Fruit fly (Drosophila melanogaster) whole organism: ENCODE data around the gene Gld.

Experiments
- CG8478 ChIP-seq: fragments of >200 bp; optimal IDR thresholded peaks from 2 replicates; lab custom pipeline; 2018; ENCODE audit warnings: inconsistent platforms
- Dll ChIP-seq: fragments of >200 bp; optimal IDR thresholded peaks from 2 replicates; lab custom pipeline; 2017
- EcR ChIP-seq, 2 experiments: fragments of >200 bp; optimal IDR thresholded peaks; 2 replicates each; lab custom pipeline; 2017; ENCODE audit warnings: missing biosample characterization in 2 of 2, missing genetic modification characterization in 2 of 2, missing genetic modification reagents in 2 of 2
- pan ChIP-seq: fragments of >200 bp; optimal IDR thresholded peaks from 2 replicates; lab custom pipeline; 2017
- psq ChIP-seq: fragments of >200 bp; optimal IDR thresholded peaks from 2 replicates; lab custom pipeline; 2017
- usp ChIP-seq: fragments of >200 bp; optimal IDR thresholded peaks from 2 replicates; lab custom pipeline; 2017; ENCODE audit warnings: missing biosample characterization, missing genetic modification characterization, mixed read lengths

The Gld gene

DNA sequence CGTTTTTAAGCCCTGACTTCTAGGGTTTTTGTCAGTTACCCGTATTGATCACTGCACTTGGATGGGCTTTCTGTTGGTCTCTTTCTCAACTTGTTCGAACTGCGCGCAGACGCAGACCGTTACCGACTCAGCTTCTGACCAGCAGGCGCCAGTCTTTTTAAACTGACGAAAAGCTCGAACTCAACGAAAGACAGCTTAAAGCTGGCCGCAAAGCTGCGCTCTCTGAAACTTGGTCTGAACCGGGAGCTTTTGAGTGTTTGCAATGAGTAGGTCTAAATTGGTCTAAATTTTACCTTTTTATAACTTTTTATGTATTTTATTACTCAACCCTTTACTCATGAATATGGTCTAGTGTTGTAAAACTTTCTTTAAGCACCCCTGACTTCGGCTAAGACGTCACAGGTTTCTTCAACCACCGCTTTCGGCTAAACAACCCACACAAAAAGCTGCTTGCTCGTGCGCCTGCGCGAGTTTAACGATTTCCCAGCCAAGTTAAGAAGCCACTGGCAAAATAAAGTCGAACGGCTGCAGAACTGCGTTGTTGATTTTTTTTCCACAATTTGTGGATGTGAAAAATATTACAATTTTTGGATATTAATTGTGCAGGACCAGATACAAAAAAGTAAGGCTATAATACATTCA is at the start of gene Gld, which contains the start of gene Syt4:
Gene Gld, minus strand, starts transcription at position 137 of the 642 bp plus-strand sequence.
Gene Syt4, plus strand, starts transcription at position 499 of the 642 bp plus-strand sequence.
- no peak for TF ChIP-seq Dll (lab: Kevin White, UChicago)

DNA sequence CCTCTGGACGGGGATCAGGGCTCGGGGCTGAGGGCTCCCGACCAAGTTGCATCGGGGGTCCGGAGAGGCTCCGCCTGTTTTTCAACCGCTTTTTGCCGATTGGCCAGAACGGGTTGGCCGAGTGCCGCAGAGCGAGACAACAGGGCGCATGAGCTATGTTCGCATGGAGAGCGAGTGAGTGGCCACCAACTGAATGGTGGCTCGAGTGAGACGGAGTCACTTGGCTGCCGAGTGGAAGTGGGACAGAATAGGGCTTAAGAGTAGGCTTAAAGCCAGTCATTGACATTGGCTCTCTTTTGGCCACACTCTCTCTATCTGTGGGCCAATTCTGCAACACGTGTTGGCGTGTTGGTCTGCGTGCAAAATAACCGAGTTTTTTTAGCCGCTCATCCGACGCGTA is 47.5 kb upstream of the Gld start:
- TF ChIP-seq usp (GFP tag; lab: Kevin White, UChicago), result no peak
- no peak for TF ChIP-seq pan (lab: Kevin White, UChicago)
- no peak for TF ChIP-seq psq (lab: Kevin White, UChicago)
- TF ChIP-seq CG8478 (lab: Kevin White, UChicago), result peak; percentile 81
- peak in 1 of 2 experiments; percentile 59 for TF ChIP-seq EcR (GFP tag; optimal IDR thresholded peaks at IDR 0.05; lab: Kevin White, UChicago)
- no peak for TF ChIP-seq Dll (lab: Kevin White, UChicago)

DNA sequence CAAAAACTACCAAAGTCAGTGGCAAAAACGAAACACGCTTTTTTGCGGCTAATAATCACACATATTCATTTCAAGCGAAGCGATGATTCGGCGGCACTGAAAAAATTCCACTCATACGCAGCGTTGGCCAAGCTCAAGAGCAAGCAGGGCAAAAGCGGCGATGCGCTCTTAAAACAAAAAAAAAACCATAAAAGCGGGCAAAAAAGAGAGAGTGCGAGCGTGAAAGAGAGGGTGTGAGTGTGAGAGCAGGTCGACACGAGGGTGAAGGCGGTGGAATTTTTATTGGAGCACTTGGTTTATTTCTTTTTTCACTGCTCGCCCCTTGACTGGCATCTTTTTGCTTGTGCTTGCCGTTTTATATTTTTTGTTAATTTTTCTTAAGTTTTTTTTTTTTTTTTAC is 45.1 kb upstream of the Gld start:
- TF ChIP-seq usp (GFP tag; lab: Kevin White, UChicago) (no peak), psq (lab: Kevin White, UChicago) (no peak), pan (lab: Kevin White, UChicago) (no peak), Dll (lab: Kevin White, UChicago) (no peak), CG8478 (lab: Kevin White, UChicago) (no peak), EcR (GFP tag; optimal IDR thresholded peaks at IDR 0.05; lab: Kevin White, UChicago) (no peak)

DNA sequence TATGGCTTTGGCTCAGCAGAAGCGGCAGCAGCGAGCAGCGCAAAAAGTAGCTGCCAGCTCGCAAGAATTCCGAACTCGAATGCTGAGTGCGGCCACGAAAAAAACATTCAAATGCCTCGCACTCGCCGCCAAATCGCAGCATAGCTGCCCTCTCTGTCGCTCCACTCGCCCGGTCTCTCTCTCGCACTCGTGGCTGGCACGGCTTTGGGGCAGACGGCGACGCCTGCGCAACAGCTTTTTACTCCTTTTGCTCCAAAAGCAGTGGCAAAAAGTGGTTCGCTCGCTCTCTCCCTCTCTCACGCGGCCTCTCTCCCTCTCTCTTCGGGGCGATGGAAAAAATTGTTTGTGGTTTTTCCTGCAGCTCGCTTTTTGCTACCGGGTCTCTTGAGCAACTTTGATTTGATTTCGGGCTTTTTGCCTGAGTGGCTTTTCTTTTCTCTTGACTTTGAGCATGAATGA is 44.1 kb upstream of the Gld start, which contains the start of gene rn:
Gene rn, minus strand, starts transcription at position 51 of the 459 bp plus-strand sequence.
- no peak for TF ChIP-seq pan (lab: Kevin White, UChicago)
- no peak for TF ChIP-seq EcR (GFP tag; optimal IDR thresholded peaks at IDR 0.05; lab: Kevin White, UChicago)

DNA sequence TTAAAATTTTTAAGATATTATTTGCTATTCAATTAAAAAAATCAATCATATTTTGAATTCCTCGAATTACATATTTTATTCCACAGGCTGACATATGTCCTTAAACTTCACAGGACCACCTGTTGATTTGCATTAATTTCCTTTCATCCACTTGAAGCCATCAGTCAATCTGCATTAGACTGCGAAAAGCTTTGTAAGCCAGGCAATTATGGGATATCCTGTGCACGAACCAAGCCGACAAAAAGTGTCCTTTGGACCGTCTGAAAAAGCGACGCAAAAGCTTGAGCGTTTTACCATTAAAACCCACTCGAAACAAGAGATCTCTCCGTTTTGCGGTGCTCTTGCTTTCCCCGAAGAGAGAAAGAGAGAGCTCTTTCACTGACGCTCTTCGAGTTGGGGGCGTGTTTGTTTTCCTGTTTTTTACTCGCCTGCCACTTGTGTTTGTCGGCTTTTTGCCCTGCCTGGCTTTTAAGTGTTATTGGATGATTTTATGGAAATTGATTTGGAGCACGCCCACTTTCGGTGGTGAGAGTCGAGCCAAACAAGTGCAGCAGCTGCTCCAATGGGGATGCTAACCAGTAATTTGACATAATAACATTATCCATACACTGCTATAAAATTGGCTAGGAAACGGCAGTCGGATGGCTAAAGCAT is 41.2 kb upstream of the Gld start:
- TF ChIP-seq EcR (GFP tag; optimal IDR thresholded peaks at IDR 0.05; lab: Kevin White, UChicago), result no peak
- no peak for TF ChIP-seq Dll (lab: Kevin White, UChicago)

DNA sequence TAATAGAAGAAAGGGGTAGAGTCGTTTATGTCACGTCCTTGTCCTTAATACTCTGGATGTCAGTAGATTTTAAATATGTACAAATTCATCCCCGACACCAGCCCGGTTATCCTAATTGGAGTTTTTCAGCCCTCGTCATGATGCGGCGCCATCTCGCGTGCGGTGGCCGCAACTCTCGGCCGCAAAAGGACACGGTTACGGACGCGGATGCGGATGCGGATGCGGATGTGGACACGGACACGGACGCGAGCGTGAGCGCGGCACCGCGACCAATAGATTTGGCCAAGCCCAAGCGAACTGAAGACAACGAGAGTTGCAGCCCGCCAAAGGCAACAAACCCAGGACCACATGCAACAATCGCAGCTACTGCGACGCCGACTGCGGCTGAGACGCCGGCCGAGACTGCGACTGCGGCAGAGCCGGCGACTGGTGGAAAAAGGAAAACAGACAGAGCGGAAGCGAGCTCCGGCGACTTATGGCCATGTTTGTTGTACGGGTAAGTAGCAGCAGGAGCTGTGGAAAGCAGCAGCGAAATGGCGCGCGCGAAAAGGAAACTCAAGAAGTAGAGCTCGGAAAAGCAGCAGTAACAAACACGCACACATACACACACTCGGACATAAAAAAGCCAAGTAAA is 39.1 kb upstream of the Gld start, which contains the start of gene CG42544:
Gene CG42544, plus strand, starts transcription at position 138 of the 634 bp plus-strand sequence.
- TF ChIP-seq psq (lab: Kevin White, UChicago) (no peak), EcR (GFP tag; optimal IDR thresholded peaks at IDR 0.05; lab: Kevin White, UChicago) (no peak), CG8478 (lab: Kevin White, UChicago) (no peak), Dll (lab: Kevin White, UChicago) (no peak), usp (GFP tag; lab: Kevin White, UChicago) (no peak)

DNA sequence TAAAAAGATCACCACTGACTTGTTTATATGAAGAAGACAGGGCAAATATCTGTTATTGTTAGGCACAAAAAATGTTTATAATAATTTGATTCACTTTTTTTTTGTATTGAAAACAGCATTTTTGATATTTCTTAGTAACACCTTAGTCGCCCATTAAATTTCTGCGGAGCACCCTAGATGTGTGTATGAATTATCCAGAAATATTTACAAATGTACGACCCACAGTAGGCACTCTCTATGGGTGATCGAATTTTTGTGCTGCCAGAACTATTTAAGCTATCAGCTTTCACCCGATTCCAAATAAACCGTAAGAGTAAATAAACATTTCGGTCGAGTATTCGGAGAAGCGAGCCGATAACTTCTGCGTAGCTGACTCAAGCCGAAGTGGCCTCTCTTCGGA is 20.2 kb upstream of the Gld start, which contains the start of gene RacGAP84C:
Gene RacGAP84C, plus strand, starts transcription at position 301 of the 400 bp plus-strand sequence.
- no peak for TF ChIP-seq EcR (GFP tag; optimal IDR thresholded peaks at IDR 0.05; lab: Kevin White, UChicago)
- no peak for TF ChIP-seq usp (GFP tag; lab: Kevin White, UChicago)

DNA sequence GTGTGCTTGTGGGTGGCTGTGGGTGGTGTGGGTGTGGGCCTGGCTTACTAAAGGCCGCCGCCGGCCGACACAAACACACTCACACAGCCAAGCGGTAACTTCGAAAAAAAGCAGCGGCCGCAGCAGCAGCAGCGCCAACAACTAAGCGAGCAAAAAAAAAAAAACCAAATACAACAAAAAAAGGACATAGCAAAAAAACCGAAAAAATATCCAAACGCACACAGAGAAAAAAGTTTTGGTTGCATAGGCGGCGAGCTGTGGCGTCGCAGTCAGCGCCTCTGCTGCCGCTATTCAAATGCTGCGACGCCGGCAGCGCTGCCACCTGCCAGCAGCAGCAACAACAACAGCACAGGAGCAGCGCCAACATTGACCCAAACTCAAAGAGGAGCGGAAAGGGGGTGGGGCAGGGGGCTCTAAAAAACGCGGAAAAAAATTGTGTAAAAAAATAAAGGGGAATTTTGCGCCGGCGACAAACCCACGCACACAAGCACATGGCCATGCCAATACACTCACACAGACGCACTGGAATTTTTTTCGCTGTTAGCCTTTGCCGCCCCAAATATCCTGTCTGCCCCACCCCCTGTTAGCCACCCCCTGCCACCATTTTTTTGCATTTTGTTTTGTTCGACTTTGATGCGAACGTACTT is 16.9 kb upstream of the Gld start:
- TF ChIP-seq Dll (lab: Kevin White, UChicago) (no peak), usp (GFP tag; lab: Kevin White, UChicago) (no peak), pan (lab: Kevin White, UChicago) (no peak), CG8478 (lab: Kevin White, UChicago) (no peak), psq (lab: Kevin White, UChicago) (no peak), EcR (GFP tag; optimal IDR thresholded peaks at IDR 0.05; lab: Kevin White, UChicago) (no peak)

DNA sequence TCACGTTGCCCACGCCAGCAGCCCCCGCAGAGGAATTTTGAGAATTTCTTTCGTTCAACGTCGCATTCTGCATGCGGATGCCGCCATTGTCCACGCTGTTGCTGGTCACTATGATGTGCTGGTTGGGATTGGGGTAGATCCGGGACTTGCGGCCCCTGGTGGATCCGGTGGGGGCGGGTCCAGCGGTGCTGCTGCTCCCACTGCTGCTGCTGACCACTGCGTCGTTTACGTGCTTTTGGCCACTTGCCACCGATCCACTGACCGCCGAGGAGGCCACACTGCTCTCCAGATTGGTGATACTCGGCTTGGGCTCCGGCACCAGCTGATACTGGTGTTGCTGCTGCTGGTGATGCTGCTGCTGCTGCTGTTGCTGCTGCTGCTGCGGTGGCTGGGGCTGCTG is 11.3 kb upstream of the Gld start:
- TF ChIP-seq Dll (lab: Kevin White, UChicago), result no peak
- no peak for TF ChIP-seq pan (lab: Kevin White, UChicago)
- TF ChIP-seq EcR (GFP tag; optimal IDR thresholded peaks at IDR 0.05; lab: Kevin White, UChicago), result no peak
- TF ChIP-seq usp (GFP tag; lab: Kevin White, UChicago), result no peak
- no peak for TF ChIP-seq CG8478 (lab: Kevin White, UChicago)
- TF ChIP-seq psq (lab: Kevin White, UChicago), result no peak

DNA sequence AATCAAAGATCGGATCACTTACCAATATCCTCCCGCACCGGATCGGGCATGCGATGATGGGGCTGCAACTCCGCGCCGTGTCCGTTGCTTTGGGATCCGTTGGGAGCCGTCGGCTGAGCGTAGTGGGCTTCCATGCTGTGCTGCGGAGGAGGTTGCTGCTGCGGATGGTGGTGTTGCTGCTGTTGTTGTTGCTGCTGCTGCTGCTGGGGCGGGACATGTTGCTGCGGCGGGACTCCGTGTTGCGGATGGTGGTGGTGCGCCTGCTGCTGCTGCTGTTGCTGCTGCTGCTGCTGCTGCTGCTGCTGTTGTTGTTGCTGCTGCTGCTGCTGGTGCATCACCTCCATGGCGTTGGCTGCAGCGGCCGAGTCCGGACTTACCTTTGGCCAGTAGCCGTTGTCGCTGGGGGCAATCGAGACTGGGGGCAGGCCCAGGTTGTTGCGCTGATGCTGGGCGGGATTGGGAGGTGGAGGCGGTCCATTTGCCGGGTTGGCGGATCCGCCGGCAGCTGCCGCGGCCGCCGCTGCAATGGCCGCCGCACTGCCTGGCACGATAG is 9.5 kb upstream of the Gld start:
- no peak for TF ChIP-seq CG8478 (lab: Kevin White, UChicago)
- no peak for TF ChIP-seq Dll (lab: Kevin White, UChicago)
- TF ChIP-seq psq (lab: Kevin White, UChicago), result no peak
- TF ChIP-seq usp (GFP tag; lab: Kevin White, UChicago), result no peak
- no peak for TF ChIP-seq EcR (GFP tag; optimal IDR thresholded peaks at IDR 0.05; lab: Kevin White, UChicago)
- TF ChIP-seq pan (lab: Kevin White, UChicago), result no peak

DNA sequence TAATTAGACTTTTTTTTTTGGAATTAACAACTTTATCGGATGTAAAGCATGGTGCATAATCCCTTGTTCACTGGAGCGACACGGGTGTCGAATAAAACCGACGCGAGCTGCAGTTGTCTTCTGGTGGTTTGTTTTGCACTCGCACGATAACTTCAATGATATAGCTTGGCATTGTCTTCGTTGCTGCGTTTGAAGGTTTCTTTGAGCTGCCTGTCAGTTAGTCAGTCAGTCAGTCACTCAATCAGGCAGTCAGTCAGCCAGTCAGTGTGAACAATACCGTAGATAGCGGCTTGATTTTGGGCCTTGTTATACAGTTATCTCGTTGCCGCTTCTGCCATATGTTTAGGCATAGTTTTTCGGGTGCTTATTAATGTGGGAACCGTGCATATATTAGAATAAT is 5.9 kb downstream of the Gld start:
- no peak for TF ChIP-seq Dll (lab: Kevin White, UChicago)
- TF ChIP-seq psq (lab: Kevin White, UChicago), result no peak
- no peak for TF ChIP-seq EcR (GFP tag; optimal IDR thresholded peaks at IDR 0.05; lab: Kevin White, UChicago)
- no peak for TF ChIP-seq pan (lab: Kevin White, UChicago)
- TF ChIP-seq CG8478 (lab: Kevin White, UChicago), result no peak
- TF ChIP-seq usp (GFP tag; lab: Kevin White, UChicago), result no peak
